Worm (Caenorhabditis elegans): ENCODE results near the gene F25B5.6.

F25B5.6 gene

ce11 chrIII:5988991-5989726 lies 40.6 kb upstream of the F25B5.6 start:
- TF ChIP-seq nhr-129 (tag; optimal IDR thresholded peaks at IDR 0.05), result peak; percentile 39
- no peak for TF ChIP-seq elt-1 (tag; optimal IDR thresholded peaks at IDR 0.05)
- peak; percentile 34 for TF ChIP-seq nhr-25 (tag; optimal IDR thresholded peaks at IDR 0.05)
- no peak for TF ChIP-seq mdl-1 (tag; optimal IDR thresholded peaks at IDR 0.05)
- peak; percentile 48 for TF ChIP-seq F13H6.1 (tag; optimal IDR thresholded peaks at IDR 0.05)
- no peak for TF ChIP-seq alr-1 (tag; optimal IDR thresholded peaks at IDR 0.05)
- TF ChIP-seq mbf-1 (tag; optimal IDR thresholded peaks at IDR 0.05), result no peak
- TF ChIP-seq ZK546.5 (tag; optimal IDR thresholded peaks at IDR 0.05), result no peak
- no peak for TF ChIP-seq snpc-4 (tag; optimal IDR thresholded peaks at IDR 0.05)
- no peak for TF ChIP-seq R02D3.7 (tag; optimal IDR thresholded peaks at IDR 0.05)
- TF ChIP-seq nhr-77 (tag; optimal IDR thresholded peaks at IDR 0.05), result no peak
- peak; percentile 3 for TF ChIP-seq sma-3 (GFP tag; optimal IDR thresholded peaks at IDR 0.05)
- TF ChIP-seq mab-5 (tag; optimal IDR thresholded peaks at IDR 0.05), result peak; percentile 80
- TF ChIP-seq sem-4 (tag; optimal IDR thresholded peaks at IDR 0.05), result peak; percentile 32
- no peak for TF ChIP-seq nhr-11 (tag; optimal IDR thresholded peaks at IDR 0.05)
- no peak for TF ChIP-seq nhr-237 (tag; optimal IDR thresholded peaks at IDR 0.05)
- TF ChIP-seq lin-11 (tag; optimal IDR thresholded peaks at IDR 0.05), result no peak
- no peak for TF ChIP-seq dmd-4 (tag; optimal IDR thresholded peaks at IDR 0.05)
- no peak for TF ChIP-seq zag-1 (tag; optimal IDR thresholded peaks at IDR 0.05)
- no peak for TF ChIP-seq lin-39 (tag; optimal IDR thresholded peaks at IDR 0.05)
- TF ChIP-seq C34F6.9 (tag; optimal IDR thresholded peaks at IDR 0.05), result peak; percentile 34
- TF ChIP-seq nhr-23 (tag; optimal IDR thresholded peaks at IDR 0.05), result no peak
- no peak for TF ChIP-seq elt-3 (tag; optimal IDR thresholded peaks at IDR 0.05)
- TF ChIP-seq lsy-2 (tag; optimal IDR thresholded peaks at IDR 0.05), result peak in 1 of 2 experiments; percentile 40
- TF ChIP-seq ztf-4 (tag; optimal IDR thresholded peaks at IDR 0.05), result no peak
- no peak for TF ChIP-seq nhr-21 (tag; optimal IDR thresholded peaks at IDR 0.05)
- TF ChIP-seq ama-1 (optimal IDR thresholded peaks at IDR 0.05), result no peak
- no peak for TF ChIP-seq unc-39 (tag; optimal IDR thresholded peaks at IDR 0.05)
- no peak for TF ChIP-seq ceh-16 (tag; optimal IDR thresholded peaks at IDR 0.05)
- TF ChIP-seq skn-1 (tag; optimal IDR thresholded peaks at IDR 0.05), result no peak
- TF ChIP-seq gmeb-1 (tag; optimal IDR thresholded peaks at IDR 0.05), result peak; percentile 43
- no peak for TF ChIP-seq peb-1 (tag; optimal IDR thresholded peaks at IDR 0.05)
- TF ChIP-seq nhr-12 (tag; optimal IDR thresholded peaks at IDR 0.05), result no peak
- TF ChIP-seq crh-2 (tag; optimal IDR thresholded peaks at IDR 0.05), result peak; percentile 33
- TF ChIP-seq aly-2 (tag; optimal IDR thresholded peaks at IDR 0.05), result no peak
- TF ChIP-seq ztf-1 (GFP tag; conservative IDR thresholded peaks at IDR 0.05), result no peak
- TF ChIP-seq ceh-82 (tag; optimal IDR thresholded peaks at IDR 0.05), result no peak

- TF ChIP-seq elt-3 (tag; optimal IDR thresholded peaks at IDR 0.05) (no peak), nhr-10 (tag; optimal IDR thresholded peaks at IDR 0.05) (no peak), gmeb-1 (tag; optimal IDR thresholded peaks at IDR 0.05) (no peak), ceh-82 (tag; optimal IDR thresholded peaks at IDR 0.05) (no peak), nhr-129 (tag; optimal IDR thresholded peaks at IDR 0.05) (no peak), egl-27 (tag; optimal IDR thresholded peaks at IDR 0.05) (no peak), skn-1 (tag; optimal IDR thresholded peaks at IDR 0.05) (no peak), mbf-1 (tag; optimal IDR thresholded peaks at IDR 0.05) (no peak), F13H6.1 (tag; optimal IDR thresholded peaks at IDR 0.05) (no peak), unc-55 (GFP tag; optimal IDR thresholded peaks at IDR 0.05) (no peak), nhr-77 (tag; optimal IDR thresholded peaks at IDR 0.05) (no peak), unc-39 (tag; optimal IDR thresholded peaks at IDR 0.05) (no peak), snpc-4 (tag; optimal IDR thresholded peaks at IDR 0.05) (no peak), nhr-23 (tag; optimal IDR thresholded peaks at IDR 0.05) (no peak), dmd-4 (tag; optimal IDR thresholded peaks at IDR 0.05) (no peak), nhr-11 (tag; optimal IDR thresholded peaks at IDR 0.05) (no peak), blmp-1 (tag; optimal IDR thresholded peaks at IDR 0.05; ENCODE audit: insufficient read depth) (no peak)
Measured at ce11 chrIII:5988461-5988860, 39.9 kb upstream of the F25B5.6 start.

ce11 chrIII:5988010-5988409 lies 39.5 kb upstream of the F25B5.6 start:
- TF ChIP-seq ZK546.5 (tag; optimal IDR thresholded peaks at IDR 0.05), result no peak
- TF ChIP-seq crh-2 (tag; optimal IDR thresholded peaks at IDR 0.05), result peak; percentile 24
- peak; percentile 24 for TF ChIP-seq nhr-129 (tag; optimal IDR thresholded peaks at IDR 0.05)
- peak; percentile 35 for TF ChIP-seq C34F6.9 (tag; optimal IDR thresholded peaks at IDR 0.05)
- TF ChIP-seq nhr-11 (tag; optimal IDR thresholded peaks at IDR 0.05), result no peak
- peak in 1 of 2 experiments; percentile 36 for TF ChIP-seq lsy-2 (tag; optimal IDR thresholded peaks at IDR 0.05)
- TF ChIP-seq F13H6.1 (tag; optimal IDR thresholded peaks at IDR 0.05), result peak; percentile 8
- TF ChIP-seq unc-55 (GFP tag; optimal IDR thresholded peaks at IDR 0.05), result peak; percentile 56

All from whole organism, L2 larva.